Worm (Caenorhabditis elegans) whole organism, L1 larva: ENCODE measurements around the gene ugt-66.
A peak's percentile ranks its signal among the peaks of the same experiment; 100 is the strongest.

Source experiments
- C04F5.9 ChIP-seq: sonication (generic microtip); optimal IDR thresholded peaks from 2 replicates; lab custom pipeline; 2016; ENCODE audit warnings: missing genetic modification characterization, missing compliant biosample characterization
- C34B4.2 ChIP-seq: sonication (generic microtip); optimal IDR thresholded peaks from 2 replicates; lab custom pipeline; 2017; ENCODE audit warnings: mild to moderate bottlenecking, missing genetic modification characterization, missing compliant biosample characterization
- F16B12.6 ChIP-seq: fragments of 150-350 bp; optimal IDR thresholded peaks from 2 replicates; lab custom pipeline; 2014; ENCODE audit warnings: missing biosample characterization, missing genetic modification characterization
- Y116A8C.19 ChIP-seq: sonication (generic microtip); optimal IDR thresholded peaks from 2 replicates; lab custom pipeline; 2016; ENCODE audit warnings: missing compliant biosample characterization, missing genetic modification characterization, borderline replicate concordance
- aly-2 ChIP-seq: fragments of 150-350 bp; optimal IDR thresholded peaks from 2 replicates; lab custom pipeline; 2014; ENCODE audit warnings: missing biosample characterization, missing genetic modification characterization
- ceh-8 ChIP-seq: fragments of 200-800 bp; sonication (Bioruptor generic); optimal IDR thresholded peaks from 2 replicates; lab custom pipeline; 2018; ENCODE audit warnings: mild to moderate bottlenecking, missing genetic modification characterization, moderate library complexity, missing compliant biosample characterization
- ceh-82 ChIP-seq, 3 experiments: fragments of 150-350 bp in 1 of 3; sonication (generic microtip) in 2 of 3; optimal IDR thresholded peaks; 2 replicates each; lab custom pipeline; 2014 to 2017; ENCODE audit warnings: missing biosample characterization in 3 of 3, missing genetic modification characterization in 3 of 3
- ces-1 ChIP-seq: fragments of 150-350 bp; optimal IDR thresholded peaks from 2 replicates; lab custom pipeline; 2014; ENCODE audit warnings: missing biosample characterization, missing genetic modification reagents, missing genetic modification characterization
- dpl-1 ChIP-seq, 3 experiments: fragments of 150-350 bp in 2 of 3; sonication (generic microtip) in 1 of 3; optimal IDR thresholded peaks; 2 replicates each; lab custom pipeline; 2014 to 2017; ENCODE audit warnings: missing biosample characterization in 3 of 3, missing genetic modification characterization in 3 of 3, missing genetic modification reagents in 3 of 3
- dsc-1 ChIP-seq: sonication (generic microtip); optimal IDR thresholded peaks from 2 replicates; lab custom pipeline; 2016; ENCODE audit warnings: mild to moderate bottlenecking, missing genetic modification characterization, missing compliant biosample characterization
- egl-13 ChIP-seq: sonication (generic microtip); optimal IDR thresholded peaks from 2 replicates; lab custom pipeline; 2016; ENCODE audit warnings: missing genotype, missing genetic modification reagents, missing genetic modification characterization, missing compliant biosample characterization
- egl-27 ChIP-seq, 2 experiments: fragments of 150-350 bp in 1 of 2; sonication (generic microtip); optimal IDR thresholded peaks; 3 replicates each; lab custom pipeline; 2017 to 2018; ENCODE audit warnings: missing biosample characterization in 2 of 2, missing genetic modification characterization in 2 of 2, missing genetic modification reagents in 2 of 2
- elt-2 ChIP-seq: sonication (generic microtip); optimal IDR thresholded peaks from 2 replicates; lab custom pipeline; 2016; ENCODE audit warnings: missing genetic modification characterization, mild to moderate bottlenecking, inconsistent platforms, missing compliant biosample characterization, missing genetic modification reagents
- fos-1 ChIP-seq: fragments of 150-350 bp; optimal IDR thresholded peaks from 2 replicates; lab custom pipeline; 2014; ENCODE audit warnings: missing biosample characterization, missing genetic modification characterization
- irx-1 ChIP-seq: sonication (generic microtip); optimal IDR thresholded peaks from 2 replicates; lab custom pipeline; 2016; ENCODE audit warnings: missing genetic modification characterization, missing compliant biosample characterization
- jun-1 ChIP-seq: fragments of 150-350 bp; optimal IDR thresholded peaks from 2 replicates; lab custom pipeline; 2014; ENCODE audit warnings: missing biosample characterization, missing genetic modification reagents, missing genetic modification characterization
- lin-13 ChIP-seq: fragments of 150-350 bp; optimal IDR thresholded peaks from 2 replicates; lab custom pipeline; 2014; ENCODE audit warnings: missing biosample characterization, missing genetic modification reagents, missing genetic modification characterization
- lin-14 ChIP-seq: fragments of 200-800 bp; sonication (Bioruptor generic); optimal IDR thresholded peaks from 2 replicates; lab custom pipeline; 2018; ENCODE audit warnings: mild to moderate bottlenecking, missing genetic modification characterization, moderate library complexity, missing compliant biosample characterization
- lin-15B ChIP-seq: fragments of 150-350 bp; sonication (generic microtip); optimal IDR thresholded peaks from 3 replicates; lab custom pipeline; 2014; ENCODE audit warnings: missing biosample characterization, missing genetic modification characterization
- lir-3 ChIP-seq: sonication (generic microtip); optimal IDR thresholded peaks from 2 replicates; lab custom pipeline; 2016; ENCODE audit warnings: mild to moderate bottlenecking, missing genetic modification characterization, moderate library complexity, missing compliant biosample characterization; ENCODE audit not compliant: poor library complexity
- lsy-2 ChIP-seq, 2 experiments: fragments of 150-350 bp; optimal IDR thresholded peaks; 2 replicates each; lab custom pipeline; 2014; ENCODE audit warnings: missing biosample characterization in 2 of 2, missing genetic modification characterization in 2 of 2
- mdl-1 ChIP-seq, 2 experiments: fragments of 150-350 bp; optimal IDR thresholded peaks; 2 replicates each; lab custom pipeline; 2014 to 2017; ENCODE audit warnings: missing biosample characterization in 2 of 2, missing genetic modification characterization in 2 of 2, inconsistent platforms in 1 of 2
- nhr-11 ChIP-seq: fragments of 150-350 bp; optimal IDR thresholded peaks from 2 replicates; lab custom pipeline; 2014; ENCODE audit warnings: missing biosample characterization, missing genetic modification characterization
- nhr-20 ChIP-seq: sonication (generic microtip); optimal IDR thresholded peaks from 2 replicates; lab custom pipeline; 2016; ENCODE audit warnings: mild to moderate bottlenecking, missing genetic modification characterization, missing compliant biosample characterization
- nhr-237 ChIP-seq: fragments of 150-350 bp; optimal IDR thresholded peaks from 2 replicates; lab custom pipeline; 2014; ENCODE audit warnings: missing biosample characterization, missing genetic modification characterization
- nhr-71 ChIP-seq: sonication (generic microtip); optimal IDR thresholded peaks from 2 replicates; lab custom pipeline; 2016; ENCODE audit warnings: mild to moderate bottlenecking, missing genetic modification characterization, moderate library complexity, missing compliant biosample characterization
- nhr-76 ChIP-seq: sonication (generic microtip); optimal IDR thresholded peaks from 2 replicates; lab custom pipeline; 2017; ENCODE audit warnings: missing biosample characterization, missing genetic modification characterization
- nhr-85 ChIP-seq: sonication (generic microtip); peaks from one replicate; lab custom pipeline; 2016; ENCODE audit warnings: missing genetic modification characterization, inconsistent platforms, missing compliant biosample characterization
- nhr-90 ChIP-seq: sonication (generic microtip); optimal IDR thresholded peaks from 2 replicates; lab custom pipeline; 2016; ENCODE audit warnings: mild to moderate bottlenecking, missing genetic modification characterization, missing compliant biosample characterization; ENCODE audit not compliant: poor library complexity
- rnt-1 ChIP-seq: sonication (generic microtip); optimal IDR thresholded peaks from 2 replicates; lab custom pipeline; 2016; ENCODE audit warnings: mild to moderate bottlenecking, missing genetic modification characterization, moderate library complexity, missing compliant biosample characterization
- snpc-4 ChIP-seq: fragments of 150-350 bp; optimal IDR thresholded peaks from 2 replicates; lab custom pipeline; 2014; ENCODE audit warnings: missing biosample characterization, missing genetic modification characterization
- snu-23 ChIP-seq: sonication (generic microtip); optimal IDR thresholded peaks from 2 replicates; lab custom pipeline; 2016; ENCODE audit warnings: missing genetic modification characterization, missing compliant biosample characterization
- sptf-1 ChIP-seq: fragments of 150-350 bp; optimal IDR thresholded peaks from 2 replicates; lab custom pipeline; 2014; ENCODE audit warnings: missing biosample characterization, missing genetic modification characterization
- tbx-2 ChIP-seq: sonication (generic microtip); optimal IDR thresholded peaks from 2 replicates; lab custom pipeline; 2016; ENCODE audit warnings: missing genetic modification characterization, missing compliant biosample characterization
- unc-62 ChIP-seq: fragments of 150-350 bp; optimal IDR thresholded peaks from 2 replicates; lab custom pipeline; 2014; ENCODE audit warnings: missing biosample characterization, missing genetic modification reagents, missing genetic modification characterization
- vab-15 ChIP-seq: sonication (generic microtip); optimal IDR thresholded peaks from 2 replicates; lab custom pipeline; 2017; ENCODE audit warnings: missing genotype, mild to moderate bottlenecking, missing genetic modification characterization, missing compliant biosample characterization
- xbp-1 ChIP-seq: sonication (generic microtip); optimal IDR thresholded peaks from 2 replicates; lab custom pipeline; 2016; ENCODE audit warnings: missing genetic modification characterization, missing compliant biosample characterization
- zag-1 ChIP-seq: fragments of 150-350 bp; optimal IDR thresholded peaks from 2 replicates; lab custom pipeline; 2014; ENCODE audit warnings: missing biosample characterization, missing genetic modification characterization
- zip-4 ChIP-seq: fragments of 200-800 bp; sonication (Bioruptor generic); optimal IDR thresholded peaks from 2 replicates; lab custom pipeline; 2018; ENCODE audit warnings: mild to moderate bottlenecking, missing genetic modification characterization, moderate library complexity, missing compliant biosample characterization

ugt-66 gene

DNA sequence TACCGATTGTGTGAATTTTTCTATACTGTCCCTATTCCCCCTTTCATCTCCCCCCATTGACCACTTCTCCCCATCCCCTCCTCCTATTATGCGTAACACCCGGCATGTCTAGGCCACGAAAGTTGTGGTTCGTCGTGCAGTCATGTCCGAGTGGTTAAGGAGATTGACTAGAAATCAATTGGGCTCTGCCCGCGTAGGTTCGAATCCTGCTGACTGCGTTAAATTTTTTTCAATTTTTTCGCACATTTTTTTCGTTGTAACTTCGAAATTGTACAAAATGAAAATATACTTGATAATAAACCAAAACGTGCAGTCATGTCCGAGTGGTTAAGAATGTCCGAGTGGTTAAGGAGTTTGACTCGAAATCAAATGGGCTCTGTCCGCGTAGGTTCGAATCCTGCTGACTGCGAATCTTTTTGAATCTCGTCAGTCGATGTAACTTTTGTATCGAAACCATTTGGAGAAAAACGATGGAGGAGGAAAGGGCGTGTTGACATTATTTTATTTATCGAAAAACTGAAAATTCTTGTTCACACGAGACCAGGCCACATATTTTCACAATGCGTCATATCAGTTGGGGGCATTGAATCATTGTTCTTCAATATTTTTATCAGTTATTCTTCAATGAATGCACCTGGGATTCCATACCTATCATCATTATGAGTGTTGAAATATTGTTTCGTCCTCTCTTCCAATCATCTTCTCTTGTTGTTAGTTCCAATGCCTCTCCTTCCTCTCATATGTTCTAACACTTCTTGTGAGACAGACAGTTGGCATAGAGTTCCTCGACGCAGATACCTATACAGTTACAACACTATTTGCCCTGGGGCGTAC lies 35.5 kb downstream of the ugt-66 start, which contains the start of gene nfm-1 (continued):
- TF ChIP-seq egl-27 (tag; optimal IDR thresholded peaks at IDR 0.05; lab: Kevin White, UChicago) (peak in 1 of 2 experiments; percentile 3), C04F5.9 (no peak), zag-1 (tag; lab: Kevin White, UChicago) (no peak), mdl-1 (tag; optimal IDR thresholded peaks at IDR 0.05; lab: Kevin White, UChicago) (peak in 1 of 2 experiments; percentile 23), lin-15B (tag; lab: Kevin White, UChicago) (peak; percentile 5), aly-2 (tag; lab: Kevin White, UChicago) (no peak), nhr-85 (tag; lab: Kevin White, UChicago) (peak; percentile 73), ceh-82 (tag; optimal IDR thresholded peaks at IDR 0.05; lab: Kevin White, UChicago) (peak in 2 of 3 experiments; percentile 62 to 73), nhr-11 (tag; lab: Kevin White, UChicago) (no peak), lsy-2 (tag; optimal IDR thresholded peaks at IDR 0.05; lab: Kevin White, UChicago) (peak; percentile 45 to 73), irx-1 (tag; lab: Kevin White, UChicago) (peak; percentile 58), nhr-90 (tag; lab: Kevin White, UChicago) (peak; percentile 62), nhr-237 (tag; lab: Kevin White, UChicago) (peak; percentile 33), C34B4.2 (no peak), ceh-8 (GFP tag; lab: Kevin White, UChicago) (no peak), xbp-1 (tag; lab: Kevin White, UChicago) (peak; percentile 40), dpl-1 (GFP tag; optimal IDR thresholded peaks at IDR 0.05; lab: Kevin White, UChicago) (peak; percentile 13 to 48 (median 26))

- no peak for TF ChIP-seq lir-3 (tag; lab: Kevin White, UChicago)
- TF ChIP-seq nhr-71 (tag; lab: Kevin White, UChicago), result peak; percentile 58
- no peak for TF ChIP-seq Y116A8C.19 (tag; lab: Kevin White, UChicago)
- no peak for TF ChIP-seq lin-13
- TF ChIP-seq lsy-2 (tag; optimal IDR thresholded peaks at IDR 0.05; lab: Kevin White, UChicago), result peak in 1 of 2 experiments; percentile 15
- no peak for TF ChIP-seq snpc-4 (tag; lab: Kevin White, UChicago)
- TF ChIP-seq vab-15 (tag; lab: Kevin White, UChicago), result no peak
- TF ChIP-seq rnt-1 (tag; lab: Kevin White, UChicago), result peak; percentile 50
- TF ChIP-seq zip-4, result no peak
- no peak for TF ChIP-seq F16B12.6
- TF ChIP-seq egl-13 (tag; lab: Kevin White, UChicago), result no peak
- TF ChIP-seq dsc-1 (tag; lab: Kevin White, UChicago), result peak; percentile 43
- TF ChIP-seq tbx-2 (tag; lab: Kevin White, UChicago), result peak; percentile 3
- TF ChIP-seq jun-1 (tag; lab: Kevin White, UChicago), result no peak
- no peak for TF ChIP-seq ces-1 (GFP tag; lab: Kevin White, UChicago)
- no peak for TF ChIP-seq unc-62 (GFP tag; lab: Kevin White, UChicago)
- peak; percentile 50 for TF ChIP-seq lin-14
- peak; percentile 15 for TF ChIP-seq snu-23 (GFP tag; lab: Kevin White, UChicago)
- TF ChIP-seq sptf-1 (tag; lab: Kevin White, UChicago), result no peak
- no peak for TF ChIP-seq nhr-76 (tag; lab: Kevin White, UChicago)
- TF ChIP-seq elt-2 (tag; lab: Kevin White, UChicago), result no peak
- TF ChIP-seq nhr-20, result no peak
- no peak for TF ChIP-seq fos-1 (tag; lab: Kevin White, UChicago)
Observed at ce11 chrIII:6157708-6158321, 36.6 kb downstream of the ugt-66 start, which contains the start of gene anmt-2. Gene anmt-2, minus strand, starts transcription at chrIII:6157758.
